Worm (Caenorhabditis elegans): ENCODE results near the gene Y45F10D.16.

DNA sequence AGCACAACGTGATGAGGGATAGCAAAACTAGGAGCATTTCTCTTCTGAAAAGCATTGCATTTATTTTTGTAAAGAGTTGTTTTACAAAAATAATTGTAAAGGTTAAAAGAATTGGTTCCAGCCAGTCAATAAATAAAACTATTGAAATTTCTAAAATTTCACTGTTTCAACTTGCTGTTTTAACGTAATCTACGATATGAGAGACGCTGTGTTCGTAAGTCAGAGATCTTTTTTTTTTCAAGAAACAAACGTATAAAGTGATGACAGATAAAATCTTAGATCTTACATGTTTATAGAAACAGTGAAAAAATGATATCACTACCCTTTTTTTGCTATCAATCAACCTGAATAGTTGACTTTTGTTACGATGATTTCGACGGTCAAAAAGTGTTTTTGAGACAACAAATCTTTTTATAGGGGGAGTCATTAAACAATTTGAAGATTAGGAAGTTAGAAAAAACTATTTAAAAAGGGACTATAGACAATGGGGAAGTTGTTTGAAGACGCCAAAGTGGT, 21.7 kb downstream of the Y45F10D.16 start, which contains the start of gene Y45F10D.6:
- TF ChIP-seq flt-1 (GFP tag; IDR thresholded peaks at IDR 0.05) (no peak), tbx-37 (GFP tag; conservative IDR thresholded peaks at IDR 0.05) (no peak), hmbx-1 (tag; optimal IDR thresholded peaks at IDR 0.05) (no peak), ceh-36 (tag; optimal IDR thresholded peaks at IDR 0.05) (no peak), ama-1 (optimal IDR thresholded peaks at IDR 0.05) (no peak), sea-1 (GFP tag; conservative IDR thresholded peaks at IDR 0.05) (no peak), hnd-1 (tag; optimal IDR thresholded peaks at IDR 0.05) (no peak)
